Fruit fly (Drosophila melanogaster) whole organism, embryonic: ENCODE results near the gene Rad60.

Experiments used
- ATbp ChIP-seq: fragments of 200-800 bp; sonication (Bioruptor generic); optimal IDR thresholded peaks from 2 replicates; lab custom pipeline; 2017; ENCODE audit warnings: missing biosample characterization, mild to moderate bottlenecking, missing genetic modification characterization, missing genetic modification reagents
- Bdp1 ChIP-seq: fragments of 200-800 bp; sonication (Bioruptor generic); optimal IDR thresholded peaks from 3 replicates; lab custom pipeline; 2016; ENCODE audit warnings: missing biosample characterization, missing genetic modification characterization
- CG14441 ChIP-seq: fragments of 200-800 bp; sonication (Bioruptor generic); IDR thresholded peaks from 2 replicates; pipeline ENCODE4 v1.3.6; 2022; ENCODE audit warnings: missing biosample characterization, missing genetic modification characterization
- CG15073 ChIP-seq: fragments of 200-800 bp; sonication (Bioruptor generic); optimal IDR thresholded peaks from 2 replicates; lab custom pipeline; 2016; ENCODE audit warnings: missing biosample characterization, missing genetic modification characterization
- CG17568 ChIP-seq: fragments of 200-800 bp; sonication (Bioruptor generic); optimal IDR thresholded peaks from 2 replicates; lab custom pipeline; 2018; ENCODE audit warnings: missing biosample characterization, mild to moderate bottlenecking, missing genetic modification characterization, moderate library complexity
- CG18619 ChIP-seq: fragments of 200-800 bp; sonication (Bioruptor generic); optimal IDR thresholded peaks from 3 replicates; lab custom pipeline; 2017; ENCODE audit warnings: missing biosample characterization, mild to moderate bottlenecking, missing genetic modification characterization
- CG2129 ChIP-seq: fragments of 200-800 bp; sonication (Bioruptor generic); IDR thresholded peaks from 2 replicates; pipeline ENCODE4 v1.3.6; 2022; ENCODE audit warnings: missing biosample characterization, missing genetic modification characterization; ENCODE audit not compliant: partially characterized antibody
- CG2875 ChIP-seq: fragments of 200-800 bp; sonication (Bioruptor generic); optimal IDR thresholded peaks from 2 replicates; lab custom pipeline; 2017; ENCODE audit warnings: missing biosample characterization, mild to moderate bottlenecking, missing genetic modification characterization, missing genetic modification reagents
- CG30431 ChIP-seq: fragments of 200-800 bp; sonication (Bioruptor generic); optimal IDR thresholded peaks from 2 replicates; lab custom pipeline; 2017; ENCODE audit warnings: missing biosample characterization, missing genetic modification characterization
- CG3995 ChIP-seq: fragments of 200-800 bp; sonication (Bioruptor generic); optimal IDR thresholded peaks from 3 replicates; lab custom pipeline; 2016; ENCODE audit warnings: missing biosample characterization, missing genetic modification characterization
- CG4360 ChIP-seq: fragments of 200-800 bp; sonication (Bioruptor generic); IDR thresholded peaks from 2 replicates; pipeline ENCODE4 v1.3.6; 2022; ENCODE audit warnings: missing biosample characterization, missing genetic modification characterization
- CG6689 ChIP-seq: fragments of 200-800 bp; sonication (Bioruptor generic); IDR thresholded peaks from 2 replicates; pipeline ENCODE4 v1.3.6; 2022; ENCODE audit warnings: missing biosample characterization, missing genetic modification characterization
- CG7556 ChIP-seq: fragments of 200-800 bp; sonication (Bioruptor generic); optimal IDR thresholded peaks from 2 replicates; lab custom pipeline; 2017; ENCODE audit warnings: missing biosample characterization, mild to moderate bottlenecking, missing genetic modification characterization
- CG7963 ChIP-seq: fragments of 200-800 bp; sonication (Bioruptor generic); IDR thresholded peaks from 3 replicates; pipeline ENCODE4 v1.3.6; 2022; ENCODE audit warnings: missing biosample characterization, missing genetic modification characterization; ENCODE audit not compliant: partially characterized antibody
- CG9215 ChIP-seq: fragments of 200-800 bp; sonication (Bioruptor generic); IDR thresholded peaks from 2 replicates; pipeline ENCODE4 v1.3.6; 2022; ENCODE audit warnings: missing biosample characterization, missing genetic modification characterization
- Gsc ChIP-seq: fragments of 200-800 bp; sonication (Bioruptor generic); IDR thresholded peaks from 2 replicates; pipeline ENCODE4 v1.3.6; 2022; ENCODE audit warnings: missing biosample characterization, missing genetic modification characterization
- Gug ChIP-seq: fragments of 200-800 bp; sonication (Bioruptor generic); IDR thresholded peaks from 4 replicates; pipeline ENCODE4 v1.3.6; 2022; ENCODE audit warnings: missing biosample characterization, missing genetic modification characterization
- HmgD ChIP-seq: fragments of 200-800 bp; sonication (Bioruptor generic); optimal IDR thresholded peaks from 3 replicates; lab custom pipeline; 2016; ENCODE audit warnings: missing biosample characterization, missing genetic modification characterization
- MTF-1 ChIP-seq: fragments of 200-800 bp; sonication (Bioruptor generic); optimal IDR thresholded peaks from 2 replicates; lab custom pipeline; 2018; ENCODE audit warnings: missing biosample characterization, mild to moderate bottlenecking, missing genetic modification characterization, borderline replicate concordance
- Max ChIP-seq: fragments of 200-800 bp; sonication (Bioruptor generic); optimal IDR thresholded peaks from 2 replicates; lab custom pipeline; 2016; ENCODE audit warnings: missing biosample characterization, mild to moderate bottlenecking, missing genetic modification characterization
- NC2β ChIP-seq: fragments of 200-800 bp; sonication (Bioruptor generic); optimal IDR thresholded peaks from 2 replicates; lab custom pipeline; 2016; ENCODE audit warnings: missing biosample characterization, missing genetic modification characterization
- Nf-YA ChIP-seq: fragments of 200-800 bp; sonication (Bioruptor generic); IDR thresholded peaks from 2 replicates; pipeline ENCODE4 v1.3.6; 2022; ENCODE audit warnings: missing biosample characterization, missing genetic modification characterization
- Oaz ChIP-seq: fragments of 200-800 bp; sonication (Bioruptor generic); IDR thresholded peaks from 2 replicates; pipeline ENCODE4 v1.3.6; 2022; ENCODE audit warnings: missing biosample characterization, missing genetic modification characterization
- Trl ChIP-seq, 3 experiments: fragments of >200 bp in 2 of 3; fragments of 200-800 bp in 1 of 3; sonication (Bioruptor generic) in 1 of 3; optimal IDR thresholded peaks; 2 replicates in 1 of 3; 3 replicates in 2 of 3; lab custom pipeline; 2016 to 2017; ENCODE audit warnings: missing biosample characterization in 1 of 3, missing genetic modification characterization in 1 of 3
- Usf ChIP-seq: fragments of 200-800 bp; sonication (Bioruptor generic); optimal IDR thresholded peaks from 2 replicates; lab custom pipeline; 2017; ENCODE audit warnings: missing genotype, missing biosample characterization, missing genetic modification characterization
- bbx ChIP-seq: fragments of 200-800 bp; sonication (Bioruptor generic); IDR thresholded peaks from 2 replicates; pipeline ENCODE4 v1.3.6; 2022; ENCODE audit warnings: missing biosample characterization, missing genetic modification characterization; ENCODE audit not compliant: partially characterized antibody
- bcd ChIP-seq: fragments of 200-800 bp; sonication (Bioruptor generic); optimal IDR thresholded peaks from 2 replicates; lab custom pipeline; 2017; ENCODE audit warnings: missing biosample characterization, mild to moderate bottlenecking, missing genetic modification characterization
- caup ChIP-seq: fragments of 200-800 bp; sonication (Bioruptor generic); optimal IDR thresholded peaks from 3 replicates; lab custom pipeline; 2017; ENCODE audit warnings: missing biosample characterization, mild to moderate bottlenecking, missing genetic modification characterization, moderate library complexity; ENCODE audit not compliant: severe bottlenecking
- dan ChIP-seq: fragments of 200-800 bp; sonication (Bioruptor generic); IDR thresholded peaks from 2 replicates; pipeline ENCODE4 v1.3.6; 2022; ENCODE audit warnings: missing biosample characterization, missing genetic modification characterization
- dm ChIP-seq: fragments of 200-800 bp; sonication (Bioruptor generic); optimal IDR thresholded peaks from 3 replicates; lab custom pipeline; 2016; ENCODE audit warnings: missing biosample characterization, missing genetic modification characterization
- dmrt11E ChIP-seq: fragments of 200-800 bp; sonication (Bioruptor generic); optimal IDR thresholded peaks from 3 replicates; lab custom pipeline; 2018; ENCODE audit warnings: missing biosample characterization, mild to moderate bottlenecking, missing genetic modification characterization, moderate library complexity
- esg ChIP-seq: fragments of 200-800 bp; sonication (Bioruptor generic); conservative IDR thresholded peaks from 2 replicates; pipeline ENCODE4 v1.3.6; 2022; ENCODE audit warnings: missing biosample characterization, missing genetic modification characterization
- eve ChIP-seq, 2 experiments: fragments of >200 bp; optimal IDR thresholded peaks; 2 replicates each; lab custom pipeline; 2017; ENCODE audit warnings: missing biosample characterization in 2 of 2, missing genetic modification characterization in 2 of 2
- exex ChIP-seq: fragments of 200-800 bp; sonication (Bioruptor generic); optimal IDR thresholded peaks from 4 replicates; lab custom pipeline; 2018; ENCODE audit warnings: missing biosample characterization, mild to moderate bottlenecking, missing genetic modification characterization, moderate library complexity
- eyg ChIP-seq: fragments of 200-800 bp; sonication (Bioruptor generic); optimal IDR thresholded peaks from 3 replicates; lab custom pipeline; 2016; ENCODE audit warnings: missing biosample characterization, missing genetic modification characterization
- fru ChIP-seq: fragments of >200 bp; optimal IDR thresholded peaks from 2 replicates; lab custom pipeline; 2017
- h ChIP-seq: fragments of >200 bp; optimal IDR thresholded peaks from 2 replicates; lab custom pipeline; 2017
- ham ChIP-seq: fragments of 200-800 bp; sonication (Bioruptor generic); IDR thresholded peaks from 2 replicates; pipeline ENCODE4 v1.3.6; 2022; ENCODE audit warnings: missing biosample characterization, missing genetic modification characterization
- hb ChIP-seq: fragments of 200-800 bp; sonication (Bioruptor generic); IDR thresholded peaks from 3 replicates; pipeline ENCODE4 v1.3.6; 2022; ENCODE audit warnings: missing biosample characterization, missing genetic modification characterization; ENCODE audit not compliant: partially characterized antibody
- her ChIP-seq: fragments of 200-800 bp; sonication (Bioruptor generic); optimal IDR thresholded peaks from 2 replicates; lab custom pipeline; 2016; ENCODE audit warnings: missing biosample characterization, missing genetic modification characterization
- mirr ChIP-seq: fragments of 200-800 bp; sonication (Bioruptor generic); optimal IDR thresholded peaks from 3 replicates; lab custom pipeline; 2018; ENCODE audit warnings: missing biosample characterization, mild to moderate bottlenecking, missing genetic modification characterization
- nmo ChIP-seq: fragments of 200-800 bp; sonication (Bioruptor generic); optimal IDR thresholded peaks from 2 replicates; lab custom pipeline; 2018; ENCODE audit warnings: missing biosample characterization, mild to moderate bottlenecking, missing genetic modification characterization, moderate library complexity
- otp ChIP-seq: fragments of 200-800 bp; sonication (Bioruptor generic); IDR thresholded peaks from 3 replicates; pipeline ENCODE4, ENCODE4 v1.3.6; 2022; ENCODE audit warnings: missing biosample characterization, missing genetic modification characterization
- pho ChIP-seq: fragments of 200-800 bp; sonication (Bioruptor generic); optimal IDR thresholded peaks from 2 replicates; lab custom pipeline; 2016; ENCODE audit warnings: missing biosample characterization, missing genetic modification characterization
- pum ChIP-seq: fragments of 200-800 bp; sonication (Bioruptor generic); optimal IDR thresholded peaks from 2 replicates; lab custom pipeline; 2016; ENCODE audit warnings: missing biosample characterization, missing genetic modification characterization
- run ChIP-seq: fragments of 200-800 bp; sonication (Bioruptor generic); optimal IDR thresholded peaks from 3 replicates; lab custom pipeline; 2018; ENCODE audit warnings: missing biosample characterization, mild to moderate bottlenecking, missing genetic modification characterization
- shn ChIP-seq: fragments of 200-800 bp; sonication (Bioruptor generic); optimal IDR thresholded peaks from 3 replicates; lab custom pipeline; 2016; ENCODE audit warnings: missing biosample characterization, missing genetic modification characterization
- slp2 ChIP-seq: fragments of 200-800 bp; sonication (Bioruptor generic); optimal IDR thresholded peaks from 2 replicates; lab custom pipeline; 2016; ENCODE audit warnings: missing biosample characterization, missing genetic modification characterization
- wek ChIP-seq: fragments of 200-800 bp; sonication (Bioruptor generic); optimal IDR thresholded peaks from 3 replicates; lab custom pipeline; 2018; ENCODE audit warnings: missing biosample characterization, mild to moderate bottlenecking, missing genetic modification characterization, moderate library complexity
- wor ChIP-seq: fragments of 200-800 bp; sonication (Bioruptor generic); IDR thresholded peaks from 2 replicates; pipeline ENCODE4 v1.3.6; 2022; ENCODE audit warnings: missing biosample characterization, missing genetic modification characterization
- zf30C ChIP-seq: fragments of 200-800 bp; sonication (Bioruptor generic); optimal IDR thresholded peaks from 3 replicates; lab custom pipeline; 2018; ENCODE audit warnings: missing biosample characterization, mild to moderate bottlenecking, missing genetic modification characterization

The Rad60 gene

dm6 chr3R:23280806-23281257 lies 29.6 kb upstream of the Rad60 start, which contains the start of the genes orb and Cdc16 (continued):
- TF ChIP-seq eve (GFP tag; optimal IDR thresholded peaks at IDR 0.05; lab: Kevin White, UChicago), result no peak
- peak; percentile 82 for TF ChIP-seq Max
- TF ChIP-seq dan, result peak; percentile 29; the same call in 1 of the 2 replicates
- TF ChIP-seq HmgD (GFP tag; lab: Kevin White, UChicago), result no peak
- TF ChIP-seq MTF-1 (GFP tag; lab: Kevin White, UChicago), result peak; percentile 80
- TF ChIP-seq CG17568 (GFP tag; lab: Kevin White, UChicago), result peak; percentile 90
- peak; percentile 59 for TF ChIP-seq NC2β (GFP tag; lab: Kevin White, UChicago)
- peak; percentile 35 for TF ChIP-seq her (GFP tag; lab: Kevin White, UChicago)
- TF ChIP-seq CG2129 (GFP tag; lab: Robert Waterston, UW), result no peak
- peak; percentile 31 for TF ChIP-seq CG3995 (GFP tag; lab: Kevin White, UChicago)
- peak; percentile 52 to 59 for TF ChIP-seq Trl (optimal IDR thresholded peaks at IDR 0.05; lab: Kevin White, UChicago)
- peak; percentile 63 for TF ChIP-seq Trl (GFP tag; optimal IDR thresholded peaks at IDR 0.05; lab: Kevin White, UChicago)
- TF ChIP-seq CG18619 (GFP tag; lab: Kevin White, UChicago), result peak; percentile 81
- TF ChIP-seq CG30431 (GFP tag; lab: Kevin White, UChicago), result peak; percentile 68
- TF ChIP-seq Oaz (GFP tag; lab: Robert Waterston, UW), result peak; percentile 78
- peak; percentile 92 for TF ChIP-seq CG6689
- TF ChIP-seq dmrt11E (tag; lab: Kevin White, UChicago), result peak; percentile 89
- peak; percentile 97 for TF ChIP-seq zf30C
- peak; percentile 76 for TF ChIP-seq CG2875 (GFP tag; lab: Kevin White, UChicago)
- TF ChIP-seq Gug, result peak; percentile 90
- peak; percentile 24 for TF ChIP-seq dm (GFP tag; lab: Kevin White, UChicago)
- peak; percentile 80 for TF ChIP-seq run (tag; lab: Kevin White, UChicago)
- peak; percentile 60 for TF ChIP-seq Usf (GFP tag; lab: Kevin White, UChicago)
- peak; percentile 83 for TF ChIP-seq CG9215 (GFP tag; lab: Robert Waterston, UW)
- TF ChIP-seq Nf-YA (GFP tag; lab: Robert Waterston, UW), result peak; percentile 71
- peak; percentile 91 for TF ChIP-seq CG7556 (GFP tag; lab: Kevin White, UChicago)
- peak; percentile 66 for TF ChIP-seq pum (GFP tag; lab: Kevin White, UChicago)
- TF ChIP-seq slp2, result peak; percentile 64
- peak; percentile 90 for TF ChIP-seq bcd
- peak; percentile 80 for TF ChIP-seq ATbp (GFP tag; lab: Kevin White, UChicago)
- no peak for TF ChIP-seq h (lab: Kevin White, UChicago)
- peak; percentile 91 for TF ChIP-seq CG14441 (GFP tag; lab: Robert Waterston, UW)
- TF ChIP-seq pho, result peak; percentile 58
- TF ChIP-seq Gsc (GFP tag; lab: Robert Waterston, UW), result no peak
- no peak for TF ChIP-seq wek (GFP tag; lab: Kevin White, UChicago)
- TF ChIP-seq mirr, result peak; percentile 55
- TF ChIP-seq CG15073, result peak; percentile 36
- TF ChIP-seq fru (lab: Kevin White, UChicago), result no peak
- TF ChIP-seq CG4360 (GFP tag; lab: Robert Waterston, UW), result peak; percentile 42
- peak; percentile 51 for TF ChIP-seq shn (GFP tag; lab: Kevin White, UChicago)
- peak; percentile 93 for TF ChIP-seq nmo (GFP tag; lab: Kevin White, UChicago)
- peak; percentile 62 for TF ChIP-seq Bdp1 (GFP tag; lab: Kevin White, UChicago)
- no peak for TF ChIP-seq hb
- TF ChIP-seq esg (GFP tag; lab: Robert Waterston, UW), result peak; percentile 87
- peak; percentile 75 for TF ChIP-seq wor
- TF ChIP-seq caup (GFP tag; lab: Kevin White, UChicago), result peak; percentile 91
- no peak for TF ChIP-seq bbx (GFP tag; lab: Robert Waterston, UW)
- peak; percentile 76 for TF ChIP-seq exex (tag; lab: Kevin White, UChicago)
- peak; percentile 88 for TF ChIP-seq otp (GFP tag; lab: Robert Waterston, UW)
- TF ChIP-seq ham (GFP tag; lab: Robert Waterston, UW), result no peak
- no peak for TF ChIP-seq CG7963 (GFP tag; lab: Robert Waterston, UW)
- peak; percentile 3 for TF ChIP-seq eyg
